Fruit fly (Drosophila melanogaster): ENCODE results near the gene bves.

The bves gene

DNA sequence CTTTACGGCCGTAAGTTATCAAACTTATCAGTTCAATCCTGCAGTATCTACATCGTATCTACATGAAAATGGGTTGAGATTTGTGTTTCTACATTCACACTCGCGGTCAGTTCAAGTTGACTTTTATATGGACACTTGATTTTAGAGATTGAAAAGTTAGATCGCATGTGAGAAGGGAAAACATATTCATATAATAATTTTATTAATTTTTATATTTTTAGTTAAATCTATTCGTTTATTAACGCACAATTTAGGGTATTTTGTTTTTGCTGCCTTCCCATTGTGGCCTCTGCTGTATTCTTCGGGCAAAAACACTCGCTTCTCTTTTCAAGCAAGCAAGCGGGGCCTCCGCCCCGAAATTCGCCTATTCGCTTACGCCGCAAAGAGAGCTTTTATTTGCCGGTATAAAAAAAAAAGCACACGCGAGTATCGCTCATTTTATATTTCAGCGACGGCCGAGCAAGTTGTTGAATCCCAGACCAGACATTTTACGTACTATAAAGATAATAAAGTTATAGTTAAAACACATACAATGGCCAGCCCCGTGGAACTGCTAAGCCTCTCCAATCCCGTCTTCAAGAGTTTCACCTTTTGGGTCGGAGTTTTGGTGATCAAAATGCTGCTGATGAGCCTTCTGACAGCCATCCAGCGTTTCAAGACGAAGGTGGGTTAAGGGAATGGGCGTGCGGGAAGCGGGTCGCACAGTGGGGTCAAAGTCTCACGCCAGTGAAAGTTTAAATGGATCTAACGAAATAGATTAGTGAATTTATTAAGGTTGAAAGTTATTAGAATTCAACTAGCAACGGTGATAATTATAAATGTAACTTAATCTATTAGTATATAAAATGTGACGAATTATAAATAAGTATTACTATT is 10.9 kb upstream of the bves start (continued):
- TF ChIP-seq toy (GFP tag; IDR thresholded peaks at IDR 0.05) (0 out of 2 replicates have a peak, but pooled peaks have one; percentile 38), psq (GFP tag; optimal IDR thresholded peaks at IDR 0.05) (no peak), Chrac-16 (GFP tag; optimal IDR thresholded peaks at IDR 0.05) (peak; percentile 70), CG15073 (GFP tag; optimal IDR thresholded peaks at IDR 0.05) (peak; percentile 53), CG10267 (tag; optimal IDR thresholded peaks at IDR 0.05) (peak; percentile 87), Asciz (GFP tag; optimal IDR thresholded peaks at IDR 0.05) (peak; percentile 89), ewg (GFP tag; optimal IDR thresholded peaks at IDR 0.05) (peak; percentile 78), CG9609 (GFP tag; optimal IDR thresholded peaks at IDR 0.05) (no peak), corto (GFP tag; optimal IDR thresholded peaks at IDR 0.05) (peak; percentile 71), CG16863 (GFP tag; optimal IDR thresholded peaks at IDR 0.05) (no peak), exex (tag; optimal IDR thresholded peaks at IDR 0.05) (peak; percentile 79), ara (GFP tag; IDR thresholded peaks at IDR 0.05) (peak; percentile 89), zf30C (GFP tag; optimal IDR thresholded peaks at IDR 0.05) (no peak), bowl (GFP tag; IDR thresholded peaks at IDR 0.05) (peak; percentile 81), NC2β (GFP tag; optimal IDR thresholded peaks at IDR 0.05) (no peak), dpn (GFP tag; optimal IDR thresholded peaks at IDR 0.05) (peak in 1 of 2 experiments; percentile 81), Blimp-1 (GFP tag; optimal IDR thresholded peaks at IDR 0.05) (peak; percentile 89), D (optimal IDR thresholded peaks at IDR 0.05) (no peak), D (GFP tag; optimal IDR thresholded peaks at IDR 0.05) (peak; percentile 80), vvl (GFP tag; IDR thresholded peaks at IDR 0.05) (peak; percentile 97), ssp (GFP tag; IDR thresholded peaks at IDR 0.05) (peak; percentile 70), CG31388 (GFP tag; optimal IDR thresholded peaks at IDR 0.05) (peak; percentile 3), rib (GFP tag; IDR thresholded peaks at IDR 0.05) (peak; percentile 75), wor (GFP tag; IDR thresholded peaks at IDR 0.05) (peak; percentile 80), dan (GFP tag; IDR thresholded peaks at IDR 0.05) (no peak), Max (GFP tag; optimal IDR thresholded peaks at IDR 0.05) (peak; percentile 84), Dip2 (GFP tag; IDR thresholded peaks at IDR 0.05) (no peak), salm (tag; optimal IDR thresholded peaks at IDR 0.05) (peak; percentile 91), CG12391 (tag; optimal IDR thresholded peaks at IDR 0.05) (peak; percentile 93), CG11723 (GFP tag; optimal IDR thresholded peaks at IDR 0.05) (peak; percentile 78), Bgb (GFP tag; IDR thresholded peaks at IDR 0.05; ENCODE audit: partially characterized antibody) (no peak; the same call in 1 of the 2 replicates), CG10209 (GFP tag; optimal IDR thresholded peaks at IDR 0.05) (peak; percentile 89), stc (GFP tag; IDR thresholded peaks at IDR 0.05) (peak; percentile 93), CG9215 (GFP tag; IDR thresholded peaks at IDR 0.05) (peak; percentile 69), Rx (GFP tag; IDR thresholded peaks at IDR 0.05) (peak; percentile 84), tgo (GFP tag; IDR thresholded peaks at IDR 0.05) (peak; percentile 92), trem (tag; optimal IDR thresholded peaks at IDR 0.05) (peak; percentile 90), tx (GFP tag; optimal IDR thresholded peaks at IDR 0.05) (no peak), CG6175 (GFP tag; IDR thresholded peaks at IDR 0.05) (peak; percentile 75; the same call in 2 of the 3 replicates), crc (GFP tag; optimal IDR thresholded peaks at IDR 0.05) (no peak), Opbp (GFP tag; IDR thresholded peaks at IDR 0.05; ENCODE audit: partially characterized antibody) (no peak), nom (GFP tag; optimal IDR thresholded peaks at IDR 0.05) (peak; percentile 82), Side (GFP tag; optimal IDR thresholded peaks at IDR 0.05) (no peak), Dad (GFP tag; optimal IDR thresholded peaks at IDR 0.05) (peak; percentile 26), Abd-B (GFP tag; optimal IDR thresholded peaks at IDR 0.05) (peak; percentile 80), B-H1 (GFP tag; IDR thresholded peaks at IDR 0.05) (peak; percentile 85), CG10543 (GFP tag; optimal IDR thresholded peaks at IDR 0.05) (peak; percentile 85), Xrp1 (GFP tag; IDR thresholded peaks at IDR 0.05) (peak; percentile 93), esg (GFP tag; conservative IDR thresholded peaks at IDR 0.05) (peak; percentile 85)

Measured in whole organism, embryonic.